Worm (Caenorhabditis elegans): ENCODE data around the gene C25H3.7.
A peak's percentile ranks its signal among the peaks of the same experiment; 100 is the strongest.

The C25H3.7 gene

DNA sequence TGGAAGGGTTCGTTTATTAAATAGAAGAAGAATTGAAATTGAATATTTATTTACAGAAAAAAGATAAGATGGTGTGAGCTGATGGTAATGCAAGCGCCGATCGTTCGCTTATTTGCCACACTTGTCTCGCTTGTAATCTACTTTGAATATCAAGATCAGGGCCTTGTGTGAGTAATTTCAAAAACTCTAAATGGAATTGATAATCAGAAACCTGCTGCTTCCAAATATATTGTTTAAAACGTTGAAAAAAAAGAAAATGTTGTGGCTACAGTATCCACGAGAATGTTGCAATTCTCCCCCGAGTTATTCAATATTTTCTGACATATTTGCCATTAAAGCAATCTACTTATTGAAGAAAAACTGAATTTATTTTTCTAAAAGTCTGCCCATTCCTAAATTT, 42.1 kb upstream of the C25H3.7 start:
- no peak for TF ChIP-seq syd-9 (tag; optimal IDR thresholded peaks at IDR 0.05)
- no peak for TF ChIP-seq zip-5 (tag; optimal IDR thresholded peaks at IDR 0.05)
- TF ChIP-seq pat-9 (tag; optimal IDR thresholded peaks at IDR 0.05): no peak
- TF ChIP-seq ttx-3 (tag; optimal IDR thresholded peaks at IDR 0.05): no peak
- no peak for TF ChIP-seq unc-86 (tag; optimal IDR thresholded peaks at IDR 0.05)

- no peak for TF ChIP-seq hlh-30 (tag; optimal IDR thresholded peaks at IDR 0.05; ENCODE audit: insufficient read depth)
- peak; percentile 90 for TF ChIP-seq unc-42 (tag; optimal IDR thresholded peaks at IDR 0.05)
- no peak for TF ChIP-seq elt-2 (tag; optimal IDR thresholded peaks at IDR 0.05)
- TF ChIP-seq hlh-15 (tag; optimal IDR thresholded peaks at IDR 0.05): no peak
- no peak for TF ChIP-seq ets-4 (tag; optimal IDR thresholded peaks at IDR 0.05)
- TF ChIP-seq madf-2 (tag; optimal IDR thresholded peaks at IDR 0.05): no peak
Measured at ce11 chrII:5708154-5708553, 39.4 kb upstream of the C25H3.7 start.

DNA sequence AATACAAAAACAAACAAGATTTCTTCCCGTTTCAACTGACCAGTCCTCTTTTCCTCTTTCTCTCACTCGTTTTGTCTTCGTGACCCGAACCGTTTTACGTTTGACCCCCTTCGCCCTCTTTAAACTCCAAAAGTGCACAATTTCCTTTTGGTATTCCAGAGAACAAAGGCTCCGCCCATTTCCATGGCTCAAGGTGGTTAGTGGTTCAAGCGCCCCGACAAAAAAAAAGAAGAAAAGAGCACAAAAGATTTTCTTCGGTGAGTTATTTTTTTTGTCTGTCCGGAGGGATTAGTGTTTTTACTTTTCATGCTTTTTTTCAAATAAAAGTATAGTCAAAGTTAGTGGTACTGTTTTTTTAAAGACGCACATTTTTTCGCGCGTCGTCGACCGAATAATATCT, 38.8 kb upstream of the C25H3.7 start, which contains the start of gene osta-2:
osta-2 (plus strand) TSS at position 160 of the 400 bp plus-strand sequence.
- no peak for TF ChIP-seq ceh-45 (GFP tag; IDR thresholded peaks at IDR 0.05)
- no peak for TF ChIP-seq nfya-1 (tag; optimal IDR thresholded peaks at IDR 0.05)
- TF ChIP-seq ref-2 (tag; optimal IDR thresholded peaks at IDR 0.05): no peak
- TF ChIP-seq eyg-1 (tag; optimal IDR thresholded peaks at IDR 0.05): no peak
- no peak for TF ChIP-seq unc-42 (tag; optimal IDR thresholded peaks at IDR 0.05)
- TF ChIP-seq C38D4.7 (GFP tag; optimal IDR thresholded peaks at IDR 0.05): no peak
- no peak for TF ChIP-seq hlh-6 (tag; optimal IDR thresholded peaks at IDR 0.05)
- no peak for TF ChIP-seq pag-3 (tag; optimal IDR thresholded peaks at IDR 0.05; ENCODE audit: borderline replicate concordance)
- TF ChIP-seq hlh-15 (tag; optimal IDR thresholded peaks at IDR 0.05): no peak
- TF ChIP-seq syd-9 (tag; optimal IDR thresholded peaks at IDR 0.05): no peak
- no peak for TF ChIP-seq ztf-16 (tag; optimal IDR thresholded peaks at IDR 0.05)
- TF ChIP-seq pha-4 (tag; optimal IDR thresholded peaks at IDR 0.05): no peak
- no peak for TF ChIP-seq npax-4 (tag; optimal IDR thresholded peaks at IDR 0.05)
- TF ChIP-seq pat-9 (tag; optimal IDR thresholded peaks at IDR 0.05): no peak
- no peak for TF ChIP-seq fkh-10 (GFP tag; optimal IDR thresholded peaks at IDR 0.05)
- no peak for TF ChIP-seq ceh-18 (tag; optimal IDR thresholded peaks at IDR 0.05)
- TF ChIP-seq ceh-6 (GFP tag; optimal IDR thresholded peaks at IDR 0.05): no peak
- TF ChIP-seq hlh-8 (tag; optimal IDR thresholded peaks at IDR 0.05): no peak
- TF ChIP-seq ahr-1 (tag; optimal IDR thresholded peaks at IDR 0.05): no peak
- no peak for TF ChIP-seq lim-6 (tag; optimal IDR thresholded peaks at IDR 0.05)

DNA sequence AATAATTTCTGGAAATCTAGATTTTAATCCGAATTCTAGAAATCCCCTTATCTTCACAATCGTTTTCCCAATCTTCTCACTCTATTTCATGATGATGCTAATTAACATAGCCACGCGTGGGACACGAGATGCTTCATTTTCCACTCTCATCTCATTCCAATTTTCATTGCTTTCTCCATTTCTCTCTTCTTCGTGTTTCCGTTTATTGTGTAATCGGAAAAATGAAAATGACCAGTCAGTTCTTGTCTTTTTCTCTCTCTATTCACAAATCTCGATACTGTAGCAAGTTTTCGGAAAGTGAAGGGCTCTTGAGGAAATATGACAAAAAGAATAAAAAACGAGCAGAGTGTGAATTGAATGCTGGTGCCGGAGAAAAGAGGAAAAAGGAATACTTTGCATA, 35.7 kb upstream of the C25H3.7 start:
- no peak for TF ChIP-seq C38D4.7 (GFP tag; optimal IDR thresholded peaks at IDR 0.05)
- TF ChIP-seq odd-2 (tag; optimal IDR thresholded peaks at IDR 0.05): no peak
- TF ChIP-seq ama-1 (optimal IDR thresholded peaks at IDR 0.05): no peak
- TF ChIP-seq ceh-6 (GFP tag; optimal IDR thresholded peaks at IDR 0.05): no peak

DNA sequence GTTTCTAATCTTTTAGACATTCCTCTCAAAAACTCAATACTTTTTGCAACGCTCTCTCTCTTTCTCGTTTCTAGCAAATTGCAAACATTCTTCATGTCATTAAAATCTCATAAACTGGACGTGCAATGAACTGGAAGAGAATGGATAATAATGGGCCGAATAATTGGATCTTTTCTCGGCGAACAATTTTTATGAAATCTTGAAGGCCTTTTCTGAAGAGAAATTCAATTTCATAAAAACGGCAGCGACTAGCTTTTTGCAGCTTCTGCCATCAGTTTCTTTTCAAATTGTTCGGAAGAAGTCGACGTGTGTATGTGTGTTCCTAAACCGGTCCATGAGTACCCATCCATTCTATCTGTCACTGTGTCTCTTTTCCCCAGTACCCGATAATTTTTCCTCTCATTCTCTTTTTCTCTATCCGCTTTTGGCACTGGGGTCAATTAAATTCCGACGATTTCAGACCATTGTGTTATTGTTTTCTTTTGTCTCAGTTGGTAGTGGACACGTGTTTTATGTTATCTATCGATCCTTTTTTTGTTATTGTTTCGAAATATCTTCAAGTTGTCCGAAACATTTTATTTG, 34.0 kb upstream of the C25H3.7 start:
- TF ChIP-seq ceh-31 (tag; optimal IDR thresholded peaks at IDR 0.05) (peak; percentile 62), unc-42 (tag; optimal IDR thresholded peaks at IDR 0.05) (peak; percentile 49), ceh-18 (tag; optimal IDR thresholded peaks at IDR 0.05) (no peak)

- TF ChIP-seq sox-2 (GFP tag; IDR thresholded peaks at IDR 0.05) (no peak), ceh-2 (tag; optimal IDR thresholded peaks at IDR 0.05) (no peak), elt-2 (tag; optimal IDR thresholded peaks at IDR 0.05) (peak; percentile 21), hlh-30 (tag; optimal IDR thresholded peaks at IDR 0.05; ENCODE audit: insufficient read depth) (peak; percentile 15), ama-1 (optimal IDR thresholded peaks at IDR 0.05) (peak; percentile 66), dve-1 (tag; optimal IDR thresholded peaks at IDR 0.05) (peak; percentile 39)
Measured at ce11 chrII:5701485-5701884, 32.8 kb upstream of the C25H3.7 start.
